Worm (Caenorhabditis elegans) whole organism, L4 larva: Measurements from ENCODE around the gene rgs-5.
A peak's percentile ranks its signal among the peaks of the same experiment; 100 is the strongest.

Experiments used
- F49E8.2 ChIP-seq: sonication (generic microtip); optimal IDR thresholded peaks from 2 replicates; lab custom pipeline; 2016; ENCODE audit warnings: missing compliant biosample characterization, mild to moderate bottlenecking, missing genetic modification characterization, borderline replicate concordance
- R02D3.7 ChIP-seq: fragments of 150-350 bp; sonication (generic microtip); optimal IDR thresholded peaks from 3 replicates; lab custom pipeline; 2014; ENCODE audit warnings: missing biosample characterization, missing genetic modification characterization
- Y105C5A.15 ChIP-seq: fragments of 200-800 bp; sonication (Bioruptor generic); IDR thresholded peaks from 2 replicates; pipeline ENCODE4 v1.3.6; 2022; ENCODE audit warnings: missing genetic modification characterization, missing compliant biosample characterization
- Y48G9A.11 ChIP-seq: fragments of 200-800 bp; sonication (Bioruptor generic); IDR thresholded peaks from 2 replicates; pipeline ENCODE4 v1.3.6; 2022; ENCODE audit warnings: missing genetic modification reagents, missing genetic modification characterization, missing compliant biosample characterization
- aha-1 ChIP-seq: fragments of 150-350 bp; peaks from one replicate; lab custom pipeline; 2014; ENCODE audit warnings: missing biosample characterization, missing genetic modification characterization
- cey-2 ChIP-seq: sonication (generic microtip); optimal IDR thresholded peaks from 3 replicates; lab custom pipeline; 2017; ENCODE audit warnings: missing genetic modification characterization, mild to moderate bottlenecking, missing compliant biosample characterization, antibody characterized with exemption, borderline replicate concordance; ENCODE audit not compliant: insufficient read depth
- ctbp-1 ChIP-seq: fragments of 200-800 bp; sonication (Bioruptor generic); IDR thresholded peaks from 2 replicates; pipeline ENCODE4 v1.3.6; 2022; ENCODE audit warnings: missing genetic modification reagents, missing genetic modification characterization, missing compliant biosample characterization
- daf-12 ChIP-seq: fragments of 150-350 bp; optimal IDR thresholded peaks from 2 replicates; lab custom pipeline; 2014; ENCODE audit warnings: missing biosample characterization, missing genetic modification reagents, missing genetic modification characterization
- dmd-6 ChIP-seq: fragments of 200-800 bp; sonication (Bioruptor generic); IDR thresholded peaks from 2 replicates; pipeline ENCODE4 v1.3.6; 2022; ENCODE audit warnings: missing genetic modification reagents, missing genetic modification characterization, missing compliant biosample characterization
- dmd-8 ChIP-seq: fragments of 200-800 bp; sonication (Bioruptor generic); IDR thresholded peaks from 2 replicates; pipeline ENCODE4 v1.3.6; 2022; ENCODE audit warnings: missing genetic modification characterization, missing compliant biosample characterization
- duxl-1 ChIP-seq: sonication (generic microtip); optimal IDR thresholded peaks from 2 replicates; lab custom pipeline; 2016; ENCODE audit warnings: mild to moderate bottlenecking, missing genetic modification characterization, moderate library complexity, missing compliant biosample characterization; ENCODE audit not compliant: poor library complexity
- egl-43 ChIP-seq: fragments of 200-800 bp; sonication (Bioruptor generic); IDR thresholded peaks from 2 replicates; pipeline ENCODE4 v1.3.6; 2022; ENCODE audit warnings: missing genetic modification reagents, missing genetic modification characterization, missing compliant biosample characterization
- lin-1 ChIP-seq: fragments of 200-800 bp; sonication (Bioruptor generic); IDR thresholded peaks from 2 replicates; pipeline ENCODE4 v1.3.6; 2022; ENCODE audit warnings: missing genetic modification reagents, missing genetic modification characterization, missing compliant biosample characterization
- lin-13 ChIP-seq: fragments of 150-350 bp; optimal IDR thresholded peaks from 2 replicates; lab custom pipeline; 2014; ENCODE audit warnings: missing biosample characterization, missing genetic modification reagents, missing genetic modification characterization
- lin-38 ChIP-seq: fragments of 200-800 bp; sonication (Bioruptor generic); IDR thresholded peaks from 2 replicates; pipeline ENCODE4 v1.3.6; 2022; ENCODE audit warnings: missing genetic modification reagents, missing genetic modification characterization, missing compliant biosample characterization
- lsy-2 ChIP-seq, 2 experiments: fragments of 150-350 bp in 1 of 2; sonication (generic microtip) in 1 of 2; optimal IDR thresholded peaks; 2 replicates each; lab custom pipeline; 2014 to 2017; ENCODE audit warnings: missing biosample characterization in 2 of 2, missing genetic modification characterization in 2 of 2
- mep-1 ChIP-seq: fragments of 150-350 bp; sonication (generic microtip); optimal IDR thresholded peaks from 3 replicates; lab custom pipeline; 2014; ENCODE audit warnings: missing biosample characterization, missing genetic modification characterization
- mes-2 ChIP-seq: sonication (generic microtip); optimal IDR thresholded peaks from 2 replicates; lab custom pipeline; 2016; ENCODE audit warnings: missing genotype, mild to moderate bottlenecking, missing genetic modification characterization, missing compliant biosample characterization; ENCODE audit not compliant: poor library complexity, severe bottlenecking
- mxl-3 ChIP-seq: fragments of 200-800 bp; sonication (Bioruptor generic); optimal IDR thresholded peaks from 2 replicates; lab custom pipeline; 2018; ENCODE audit warnings: mild to moderate bottlenecking, missing genetic modification characterization, missing compliant biosample characterization
- nhr-10 ChIP-seq: fragments of 150-350 bp; optimal IDR thresholded peaks from 2 replicates; lab custom pipeline; 2014; ENCODE audit warnings: missing biosample characterization, missing genetic modification characterization
- nhr-25 ChIP-seq: sonication (generic microtip); optimal IDR thresholded peaks from 2 replicates; lab custom pipeline; 2017; ENCODE audit warnings: missing genetic modification characterization, mild to moderate bottlenecking, missing compliant biosample characterization, antibody characterized with exemption, moderate library complexity, borderline replicate concordance; ENCODE audit not compliant: insufficient read depth
- nhr-28 ChIP-seq: fragments of 150-350 bp; optimal IDR thresholded peaks from 2 replicates; lab custom pipeline; 2014; ENCODE audit warnings: missing biosample characterization, missing genetic modification characterization
- nhr-41 ChIP-seq: fragments of 200-800 bp; sonication (Bioruptor generic); IDR thresholded peaks from 2 replicates; pipeline ENCODE4 v1.3.6; 2022; ENCODE audit warnings: missing genetic modification reagents, missing genetic modification characterization, missing compliant biosample characterization
- nhr-42 ChIP-seq: fragments of 200-800 bp; sonication (Bioruptor generic); IDR thresholded peaks from 2 replicates; pipeline ENCODE4 v1.3.6; 2022; ENCODE audit warnings: missing genetic modification characterization, missing compliant biosample characterization
- nhr-77 ChIP-seq: fragments of 150-350 bp; optimal IDR thresholded peaks from 2 replicates; lab custom pipeline; 2014; ENCODE audit warnings: missing biosample characterization, missing genetic modification characterization
- php-3 ChIP-seq: fragments of 200-800 bp; sonication (Bioruptor generic); IDR thresholded peaks from 2 replicates; pipeline ENCODE4 v1.3.6; 2022; ENCODE audit warnings: missing genetic modification reagents, missing genetic modification characterization, missing compliant biosample characterization
- pqm-1 ChIP-seq: sonication (generic microtip); optimal IDR thresholded peaks from 2 replicates; lab custom pipeline; 2017; ENCODE audit warnings: missing biosample characterization, missing genetic modification characterization
- snpc-1.2 ChIP-seq: fragments of 200-800 bp; sonication (Bioruptor generic); IDR thresholded peaks from 2 replicates; pipeline ENCODE4 v1.3.6; 2022; ENCODE audit warnings: missing genetic modification reagents, missing genetic modification characterization, missing compliant biosample characterization
- snpc-4 ChIP-seq: fragments of 150-350 bp; optimal IDR thresholded peaks from 2 replicates; lab custom pipeline; 2014; ENCODE audit warnings: missing biosample characterization, missing genetic modification characterization
- unc-130 ChIP-seq: sonication (generic microtip); optimal IDR thresholded peaks from 2 replicates; lab custom pipeline; 2016; ENCODE audit warnings: missing genetic modification reagents, missing genetic modification characterization, missing compliant biosample characterization
- zip-2 ChIP-seq: fragments of 150-350 bp; optimal IDR thresholded peaks from 2 replicates; lab custom pipeline; 2014; ENCODE audit warnings: missing biosample characterization, missing genetic modification characterization

The rgs-5 gene

ce11 chrIII:5653692-5654105 lies 44.7 kb upstream of the rgs-5 start (continued):
- TF ChIP-seq lin-1 (GFP tag; lab: Robert Waterston, UW), result 0 out of 2 replicates have a peak, but pooled peaks have one; percentile 44
- TF ChIP-seq duxl-1, result peak; percentile 74
- TF ChIP-seq zip-2 (tag; lab: Kevin White, UChicago), result peak; percentile 9
- TF ChIP-seq mep-1 (tag; lab: Kevin White, UChicago), result peak; percentile 57
- TF ChIP-seq lin-13 (GFP tag; lab: Kevin White, UChicago), result peak; percentile 60

DNA sequence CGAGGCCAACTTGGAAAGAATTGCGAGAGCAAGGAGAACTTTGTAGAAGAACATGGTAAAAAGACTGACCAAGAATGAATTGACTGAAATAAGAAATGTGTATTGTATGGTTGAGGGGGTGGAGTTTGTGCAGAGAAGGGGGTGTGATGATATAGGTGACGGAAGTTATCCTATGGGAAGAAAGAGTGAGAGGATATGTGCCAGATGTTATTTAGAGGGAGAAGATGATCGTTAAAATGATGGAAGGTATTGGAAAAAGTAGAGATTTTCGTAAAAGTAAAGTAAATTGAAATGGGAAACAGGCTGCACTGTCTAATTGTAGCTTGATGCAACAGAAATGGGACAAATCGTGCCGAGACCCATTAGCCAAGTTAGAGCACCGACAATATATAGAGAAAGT lies 41.4 kb upstream of the rgs-5 start, which contains the start of gene sdz-21:
Gene sdz-21, minus strand, starts transcription at position 101 of the 400 bp plus-strand sequence.
- TF ChIP-seq cey-2 (no peak), nhr-28 (tag; lab: Kevin White, UChicago) (no peak), egl-43 (GFP tag; lab: Robert Waterston, UW) (no peak), ctbp-1 (GFP tag; lab: Robert Waterston, UW) (no peak), R02D3.7 (tag; lab: Kevin White, UChicago) (no peak), nhr-42 (GFP tag; lab: Robert Waterston, UW) (no peak), dmd-8 (GFP tag; lab: Robert Waterston, UW) (no peak)

DNA sequence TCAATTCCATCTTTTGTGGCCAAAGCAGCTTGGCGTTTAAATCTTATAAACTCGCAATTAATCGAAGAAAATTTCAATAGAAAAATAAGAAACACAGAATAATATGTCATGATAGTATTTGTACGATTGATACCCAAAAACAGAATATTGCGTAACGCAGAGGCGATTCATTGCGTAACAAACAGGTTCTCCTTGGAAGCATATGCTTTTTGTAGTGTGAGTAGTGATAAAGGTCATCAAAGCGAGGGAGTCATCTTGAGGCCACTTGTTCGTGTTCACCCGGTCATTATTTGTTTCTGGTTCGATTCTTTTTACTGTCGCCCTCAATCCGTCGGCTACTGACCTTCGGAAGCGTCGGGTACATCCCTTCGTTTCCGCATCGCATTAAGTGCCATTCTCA lies 37.4 kb upstream of the rgs-5 start, which contains the start of gene F54E7.6:
Gene F54E7.6, minus strand, starts transcription at position 110 of the 400 bp plus-strand sequence.
- TF ChIP-seq nhr-10 (tag; lab: Kevin White, UChicago) (no peak), pqm-1 (tag; lab: Kevin White, UChicago) (no peak), nhr-28 (tag; lab: Kevin White, UChicago) (peak; percentile 82), mxl-3 (GFP tag; lab: Kevin White, UChicago) (peak; percentile 33), nhr-25 (tag; lab: Kevin White, UChicago) (no peak), dmd-6 (GFP tag; lab: Robert Waterston, UW) (no peak), nhr-77 (tag; lab: Kevin White, UChicago) (no peak)

DNA sequence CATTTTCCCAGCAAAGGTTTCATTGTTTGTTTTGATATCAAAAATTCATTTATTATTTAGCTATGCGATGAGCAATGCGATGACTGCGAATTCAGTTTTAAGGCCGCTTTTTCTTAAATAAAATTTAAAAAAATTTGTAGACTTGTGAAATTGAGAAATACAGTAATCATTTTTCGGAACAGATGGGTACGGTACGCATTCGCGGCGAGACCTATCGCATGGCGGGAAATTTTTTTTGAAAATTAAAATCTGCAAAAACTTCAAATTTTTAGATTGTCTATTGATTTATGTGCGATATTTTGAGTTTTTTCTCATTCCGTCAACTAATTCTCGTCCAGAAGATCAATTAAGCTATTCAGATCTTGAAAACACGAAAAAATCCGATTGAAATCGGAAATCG lies 34.8 kb upstream of the rgs-5 start:
- TF ChIP-seq unc-130 (GFP tag; lab: Kevin White, UChicago) (peak; percentile 87), Y105C5A.15 (GFP tag; lab: Robert Waterston, UW) (no peak), F49E8.2 (tag; lab: Kevin White, UChicago) (peak; percentile 85), dmd-8 (GFP tag; lab: Robert Waterston, UW) (no peak), snpc-1.2 (GFP tag; lab: Robert Waterston, UW) (peak; percentile 60; the same call in 1 of the 2 replicates), lin-38 (GFP tag; lab: Robert Waterston, UW) (peak; percentile 81), Y48G9A.11 (peak; percentile 79), lsy-2 (tag; optimal IDR thresholded peaks at IDR 0.05; lab: Kevin White, UChicago) (peak in 1 of 2 experiments; percentile 73), nhr-28 (tag; lab: Kevin White, UChicago) (no peak), daf-12 (no peak)

DNA sequence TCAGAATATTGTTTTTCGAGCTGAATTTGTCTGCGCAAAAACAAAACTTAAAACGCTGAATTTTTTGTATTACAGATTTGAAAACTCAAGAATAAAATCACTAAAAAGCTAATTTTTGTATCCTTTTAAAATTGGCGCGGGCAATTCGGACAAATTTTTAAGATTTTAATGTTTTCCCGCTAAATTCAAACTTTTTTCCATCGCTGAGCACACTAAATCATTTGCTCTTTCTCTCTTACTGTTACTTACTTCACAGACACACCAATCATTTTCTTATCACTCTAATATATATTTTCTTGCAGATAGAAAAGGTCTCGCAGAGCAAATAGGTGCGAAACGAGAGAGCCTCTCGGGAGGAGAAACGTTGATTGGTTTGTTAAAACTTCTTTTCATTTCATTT lies 34.4 kb upstream of the rgs-5 start, which contains the start of gene par-3:
Gene par-3, plus strand, starts transcription at position 301 of the 400 bp plus-strand sequence.
- TF ChIP-seq aha-1 (tag; lab: Kevin White, UChicago) (peak; percentile 42), Y48G9A.11 (no peak), lin-13 (GFP tag; lab: Kevin White, UChicago) (no peak), lsy-2 (tag; optimal IDR thresholded peaks at IDR 0.05; lab: Kevin White, UChicago) (no peak), php-3 (no peak), pqm-1 (tag; lab: Kevin White, UChicago) (peak; percentile 53)

DNA sequence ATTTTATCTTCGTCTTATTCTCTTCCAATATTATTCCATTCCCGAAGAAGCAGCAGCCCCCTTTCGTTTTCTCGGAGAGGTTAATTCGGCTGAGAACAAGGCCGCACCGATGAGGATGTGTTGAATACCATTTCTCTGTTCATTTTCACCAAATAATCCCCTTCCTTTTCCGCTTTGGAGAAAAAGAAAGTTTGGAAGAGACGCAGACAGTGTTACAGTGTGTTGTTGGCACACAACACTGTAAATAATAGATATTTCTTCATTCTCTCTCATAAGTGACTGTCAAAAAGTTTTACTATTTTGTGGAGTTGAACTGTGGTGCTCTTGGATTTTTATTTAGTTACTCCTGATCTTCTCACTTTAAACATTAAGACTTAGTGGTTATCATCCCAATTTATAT lies 33.1 kb upstream of the rgs-5 start:
- TF ChIP-seq unc-130 (GFP tag; lab: Kevin White, UChicago) (no peak), snpc-4 (tag; lab: Kevin White, UChicago) (no peak), nhr-41 (GFP tag; lab: Robert Waterston, UW) (no peak), nhr-28 (tag; lab: Kevin White, UChicago) (peak; percentile 31), mes-2 (tag; lab: Kevin White, UChicago) (peak; percentile 13), pqm-1 (tag; lab: Kevin White, UChicago) (peak; percentile 1)
- TF ChIP-seq, all 104 proteins: peak for 3
